Fruit fly (Drosophila melanogaster): ENCODE data around the gene Tep3.
A peak's percentile ranks its signal among the peaks of the same experiment; 100 is the strongest.

Gene Tep3

dm6 chr2L:7702383-7703188, at the start of gene Tep3 (continued):
- no peak for TF ChIP-seq prd (optimal IDR thresholded peaks at IDR 0.05)
- 0 out of 3 replicates have a peak, but pooled peaks have one; percentile 37 for TF ChIP-seq prd (GFP tag; IDR thresholded peaks at IDR 0.05)
- TF ChIP-seq CG6654 (GFP tag; optimal IDR thresholded peaks at IDR 0.05): no peak
- no peak for TF ChIP-seq peb (GFP tag; IDR thresholded peaks at IDR 0.05)
- TF ChIP-seq MBD-R2 (GFP tag; IDR thresholded peaks at IDR 0.05): no peak
- TF ChIP-seq CG18262 (tag; optimal IDR thresholded peaks at IDR 0.05): no peak
- peak; percentile 14 for TF ChIP-seq CG9817 (tag; optimal IDR thresholded peaks at IDR 0.05)
- TF ChIP-seq CG8281 (tag; optimal IDR thresholded peaks at IDR 0.05): peak; percentile 54
- peak; percentile 56 for TF ChIP-seq Sox102F (GFP tag; optimal IDR thresholded peaks at IDR 0.05)
- TF ChIP-seq unc-4 (GFP tag; IDR thresholded peaks at IDR 0.05; ENCODE audit: partially characterized antibody): no peak
- TF ChIP-seq Xrp1 (GFP tag; IDR thresholded peaks at IDR 0.05): no peak; the same call in 1 of the 2 replicates
- no peak for TF ChIP-seq zf30C (GFP tag; optimal IDR thresholded peaks at IDR 0.05)
- peak; percentile 15 for TF ChIP-seq zfh2 (GFP tag; optimal IDR thresholded peaks at IDR 0.05)
- TF ChIP-seq Ada2b (GFP tag; IDR thresholded peaks at IDR 0.05): peak; percentile 23; the same call in 1 of the 2 replicates
- no peak for TF ChIP-seq grau (tag; optimal IDR thresholded peaks at IDR 0.05)
- TF ChIP-seq bigmax (GFP tag; optimal IDR thresholded peaks at IDR 0.05): peak; percentile 13
- peak; percentile 25 for TF ChIP-seq Deaf1 (tag; optimal IDR thresholded peaks at IDR 0.05)
- no peak for TF ChIP-seq CG7556 (GFP tag; optimal IDR thresholded peaks at IDR 0.05)
- peak; percentile 35; the same call in 1 of the 3 replicates for TF ChIP-seq ci (GFP tag; IDR thresholded peaks at IDR 0.05)
- TF ChIP-seq CG30403 (GFP tag; optimal IDR thresholded peaks at IDR 0.05): peak; percentile 29
- peak; percentile 8 for TF ChIP-seq pzg (GFP tag; optimal IDR thresholded peaks at IDR 0.05)
- peak; percentile 5 for TF ChIP-seq CG12769 (tag; optimal IDR thresholded peaks at IDR 0.05)
- no peak for TF ChIP-seq Dp (GFP tag; optimal IDR thresholded peaks at IDR 0.05)
- peak; percentile 9 for TF ChIP-seq CG10543 (GFP tag; optimal IDR thresholded peaks at IDR 0.05)
- TF ChIP-seq HLH4C (GFP tag; IDR thresholded peaks at IDR 0.05; ENCODE audit: partially characterized antibody): no peak
- no peak for TF ChIP-seq fd96Cb (tag; optimal IDR thresholded peaks at IDR 0.05)
- no peak for TF ChIP-seq B-H1 (GFP tag; IDR thresholded peaks at IDR 0.05)
- no peak for TF ChIP-seq gsb (GFP tag; IDR thresholded peaks at IDR 0.05)

- TF ChIP-seq CG14667 (GFP tag; IDR thresholded peaks at IDR 0.05) (0 out of 2 replicates have a peak, but pooled peaks have one; percentile 7), CG1792 (GFP tag; optimal IDR thresholded peaks at IDR 0.05) (no peak), CG10321 (GFP tag; IDR thresholded peaks at IDR 0.05) (peak; percentile 61; the same call in 1 of the 2 replicates)
Measured at dm6 chr2L:7659561-7659960, 43.0 kb upstream of the Tep3 start.

dm6 chr2L:7660087-7660486, 42.5 kb upstream of the Tep3 start:
- TF ChIP-seq Sox100B (GFP tag; optimal IDR thresholded peaks at IDR 0.05) (no peak), Ptx1 (GFP tag; IDR thresholded peaks at IDR 0.05) (0 out of 2 replicates have a peak, but pooled peaks have one; percentile 14), Gsc (GFP tag; IDR thresholded peaks at IDR 0.05) (peak; percentile 26; the same call in 1 of the 2 replicates), Gug (GFP tag; IDR thresholded peaks at IDR 0.05) (no peak), ken (GFP tag; IDR thresholded peaks at IDR 0.05) (no peak), sens (GFP tag) (peak; percentile 62), phol (tag; optimal IDR thresholded peaks at IDR 0.05) (peak; percentile 43), wek (GFP tag; optimal IDR thresholded peaks at IDR 0.05) (no peak), Meics (GFP tag; optimal IDR thresholded peaks at IDR 0.05) (peak; percentile 15), Xbp1 (GFP tag; optimal IDR thresholded peaks at IDR 0.05) (peak; percentile 18), CG15269 (tag; optimal IDR thresholded peaks at IDR 0.05) (peak; percentile 25), CG6689 (GFP tag; IDR thresholded peaks at IDR 0.05) (peak; percentile 14; the same call in 1 of the 2 replicates), lmd (GFP tag; IDR thresholded peaks at IDR 0.05) (0 out of 2 replicates have a peak, but pooled peaks have one; percentile 20), Ets65A (GFP tag) (peak; percentile 58), CG2120 (GFP tag; optimal IDR thresholded peaks at IDR 0.05) (peak; percentile 43), CG18599 (GFP tag; optimal IDR thresholded peaks at IDR 0.05) (peak; percentile 15), CG18619 (GFP tag; optimal IDR thresholded peaks at IDR 0.05) (peak; percentile 6), eve (GFP tag; optimal IDR thresholded peaks at IDR 0.05) (peak in 1 of 2 experiments; percentile 28)

Data from whole organism, embryonic.